Worm (Caenorhabditis elegans): ENCODE data around the gene hyl-2.

Gene hyl-2

ce11 chrX:4740630-4741029 lies 41.4 kb upstream of the hyl-2 start:
- no peak for TF ChIP-seq sma-3 (GFP tag; optimal IDR thresholded peaks at IDR 0.05)
- TF ChIP-seq mab-5 (tag; optimal IDR thresholded peaks at IDR 0.05) = peak; percentile 47
- peak in 1 of 2 experiments; percentile 54 for TF ChIP-seq mdl-1 (tag; optimal IDR thresholded peaks at IDR 0.05)

- no peak for TF ChIP-seq gmeb-1 (tag; optimal IDR thresholded peaks at IDR 0.05)
- no peak for TF ChIP-seq mdl-1 (tag; optimal IDR thresholded peaks at IDR 0.05)
- TF ChIP-seq Y55F3AM.14 (GFP tag; optimal IDR thresholded peaks at IDR 0.05) = no peak
- no peak for TF ChIP-seq peb-1 (tag; optimal IDR thresholded peaks at IDR 0.05)
- TF ChIP-seq egl-27 (tag; optimal IDR thresholded peaks at IDR 0.05) = no peak
- no peak for TF ChIP-seq ZK546.5 (tag; optimal IDR thresholded peaks at IDR 0.05)
- TF ChIP-seq sma-9 (GFP tag; optimal IDR thresholded peaks at IDR 0.05) = no peak
- TF ChIP-seq sma-9 (tag; optimal IDR thresholded peaks at IDR 0.05) = no peak
- no peak for TF ChIP-seq ztf-11 (tag; optimal IDR thresholded peaks at IDR 0.05)
- TF ChIP-seq R02D3.7 (tag; optimal IDR thresholded peaks at IDR 0.05) = no peak
- TF ChIP-seq mab-5 (tag; optimal IDR thresholded peaks at IDR 0.05) = no peak
- TF ChIP-seq sma-3 (GFP tag; optimal IDR thresholded peaks at IDR 0.05) = no peak
Observed at ce11 chrX:4732752-4733151, 33.5 kb upstream of the hyl-2 start, which contains the start of gene aman-1. Gene aman-1, plus strand, starts transcription at chrX:4733095.

DNA sequence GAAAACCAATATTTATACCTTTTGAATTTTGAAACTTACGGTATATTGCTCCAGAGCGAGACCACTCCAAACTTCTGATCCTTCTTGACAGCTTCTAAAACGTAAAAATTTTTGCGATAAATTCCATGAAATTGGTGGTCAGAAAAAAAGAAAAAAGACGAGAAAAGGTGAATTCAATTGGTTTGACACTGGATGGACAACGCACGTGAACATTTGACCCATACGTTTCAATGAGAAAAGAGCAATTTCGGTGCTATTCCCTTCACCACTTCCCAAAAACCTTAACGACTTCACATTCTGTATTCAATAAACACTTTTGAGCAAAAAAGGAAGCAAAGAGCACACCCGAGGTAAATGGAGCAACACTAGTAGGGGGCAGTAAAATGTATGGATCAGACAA lies 28.1 kb upstream of the hyl-2 start, which contains the start of gene acc-3:
TSS of gene acc-3 (minus strand) at position 101 of the 400 bp plus-strand sequence.
- TF ChIP-seq ceh-82 (tag; optimal IDR thresholded peaks at IDR 0.05) (no peak), nhr-129 (tag; optimal IDR thresholded peaks at IDR 0.05) (no peak), lin-13 (GFP tag; optimal IDR thresholded peaks at IDR 0.05) (no peak), nhr-6 (tag; optimal IDR thresholded peaks at IDR 0.05) (no peak), nhr-12 (tag; optimal IDR thresholded peaks at IDR 0.05) (no peak), unc-62 (GFP tag; optimal IDR thresholded peaks at IDR 0.05) (no peak), zag-1 (tag; optimal IDR thresholded peaks at IDR 0.05) (no peak)

DNA sequence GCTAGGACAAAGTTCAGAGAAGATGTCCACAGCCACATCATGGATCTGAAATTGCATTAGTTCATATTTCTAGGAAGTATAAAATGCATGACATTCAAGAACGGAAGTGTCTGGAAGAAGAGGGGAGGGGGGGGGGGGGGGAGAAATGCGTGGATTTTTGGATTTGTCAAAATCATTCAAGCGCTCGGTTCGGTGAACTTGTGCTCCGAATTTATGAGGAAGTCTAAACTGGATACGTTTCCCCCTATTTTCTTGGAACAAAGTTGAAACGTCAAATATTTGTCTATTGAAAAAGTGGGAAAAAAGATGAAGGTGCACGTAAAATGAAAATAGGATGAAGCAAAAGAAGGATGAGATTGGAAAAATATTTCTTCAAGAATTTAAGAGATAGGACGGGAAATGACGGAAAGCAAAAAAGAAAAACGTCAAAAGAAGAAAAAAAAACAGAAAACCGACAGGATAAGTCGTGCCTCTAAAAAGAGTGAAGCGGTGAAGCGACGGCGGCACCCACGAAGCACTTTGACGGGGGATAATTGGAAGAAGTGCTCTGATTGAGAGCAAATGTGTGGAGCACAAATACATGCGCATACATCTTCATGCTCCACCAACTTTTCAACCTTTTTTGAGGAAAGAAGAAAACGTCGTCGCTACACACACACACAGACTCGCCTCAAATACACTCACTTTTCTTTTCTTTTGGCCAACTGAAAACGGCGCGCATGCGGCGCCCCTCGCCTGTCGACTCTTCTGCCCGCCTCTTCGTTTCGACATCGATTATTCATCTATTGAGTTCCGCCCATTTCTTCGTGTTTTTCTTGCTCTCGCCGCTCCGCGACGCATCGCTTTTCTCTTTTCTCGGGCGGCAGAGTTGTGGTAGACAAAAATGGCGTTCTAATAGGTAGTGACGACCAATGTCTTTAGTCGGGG lies 21.6 kb upstream of the hyl-2 start, which contains the start of gene F55D10.4:
TSS of gene F55D10.4 (minus strand) at position 51 of the 927 bp plus-strand sequence.
- TF ChIP-seq mbf-1 (tag; optimal IDR thresholded peaks at IDR 0.05) (no peak), zag-1 (tag; optimal IDR thresholded peaks at IDR 0.05) (peak; percentile 12), lin-11 (tag; optimal IDR thresholded peaks at IDR 0.05) (no peak), nhr-12 (tag; optimal IDR thresholded peaks at IDR 0.05) (no peak), C34F6.9 (tag; optimal IDR thresholded peaks at IDR 0.05) (peak; percentile 23), unc-55 (GFP tag; optimal IDR thresholded peaks at IDR 0.05) (peak; percentile 7)

DNA sequence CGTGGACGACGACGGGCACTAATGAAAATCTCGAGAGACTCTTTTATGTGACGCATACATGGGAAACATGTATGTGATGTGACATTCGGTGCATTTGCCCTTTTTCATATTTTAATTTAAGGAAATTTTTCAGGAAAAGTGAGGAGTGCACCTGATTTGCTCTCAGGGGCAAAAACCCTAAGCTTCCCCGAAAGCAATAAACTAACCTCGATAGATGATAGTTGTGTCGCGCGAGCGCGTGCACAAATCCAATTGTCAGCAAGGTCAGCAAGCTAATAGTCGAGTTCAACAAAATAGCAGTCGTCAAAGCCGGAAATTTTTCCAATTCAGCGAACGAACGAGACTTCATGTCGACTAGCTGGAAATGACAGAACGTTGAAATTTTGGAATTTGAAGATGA lies 18.9 kb upstream of the hyl-2 start:
- TF ChIP-seq lin-11 (tag; optimal IDR thresholded peaks at IDR 0.05) = no peak
- peak; percentile 8 for TF ChIP-seq C34F6.9 (tag; optimal IDR thresholded peaks at IDR 0.05)

- TF ChIP-seq unc-39 (tag; optimal IDR thresholded peaks at IDR 0.05) = no peak
Observed at ce11 chrX:4715107-4715506, 15.8 kb upstream of the hyl-2 start, which contains the start of gene rpl-25.1. Gene rpl-25.1, plus strand, starts transcription at chrX:4715178.

ce11 chrX:4711698-4712329 lies 12.6 kb upstream of the hyl-2 start, which contains the start of the genes dnj-14 and glit-1:
Gene dnj-14, minus strand, starts transcription at chrX:4711748.
Gene glit-1, plus strand, starts transcription at chrX:4712279.
- no peak for TF ChIP-seq skn-1 (tag; optimal IDR thresholded peaks at IDR 0.05)
- TF ChIP-seq mdl-1 (tag; optimal IDR thresholded peaks at IDR 0.05) = peak; percentile 48 to 76
- peak; percentile 70 for TF ChIP-seq zag-1 (tag; optimal IDR thresholded peaks at IDR 0.05)
- peak; percentile 94 for TF ChIP-seq F13H6.1 (tag; optimal IDR thresholded peaks at IDR 0.05)
- TF ChIP-seq R02D3.7 (tag; optimal IDR thresholded peaks at IDR 0.05) = no peak
- TF ChIP-seq ztf-4 (tag; optimal IDR thresholded peaks at IDR 0.05) = peak; percentile 43
- TF ChIP-seq C34F6.9 (tag; optimal IDR thresholded peaks at IDR 0.05) = peak; percentile 93
- peak; percentile 79 for TF ChIP-seq egl-27 (tag; optimal IDR thresholded peaks at IDR 0.05)
- peak; percentile 92 for TF ChIP-seq sma-9 (GFP tag; optimal IDR thresholded peaks at IDR 0.05)
- no peak for TF ChIP-seq sma-9 (tag; optimal IDR thresholded peaks at IDR 0.05)
- TF ChIP-seq nhr-6 (tag; optimal IDR thresholded peaks at IDR 0.05) = peak; percentile 71
- TF ChIP-seq gmeb-1 (tag; optimal IDR thresholded peaks at IDR 0.05) = peak; percentile 75
- TF ChIP-seq fos-1 (tag; optimal IDR thresholded peaks at IDR 0.05) = peak; percentile 97
- TF ChIP-seq sem-4 (tag; optimal IDR thresholded peaks at IDR 0.05) = peak; percentile 67
- TF ChIP-seq dmd-4 (tag; optimal IDR thresholded peaks at IDR 0.05) = no peak
- no peak for TF ChIP-seq ceh-16 (tag; optimal IDR thresholded peaks at IDR 0.05)
- TF ChIP-seq unc-55 (GFP tag; optimal IDR thresholded peaks at IDR 0.05) = peak; percentile 95
- TF ChIP-seq ama-1 (optimal IDR thresholded peaks at IDR 0.05) = no peak
- peak; percentile 94 for TF ChIP-seq nhr-129 (tag; optimal IDR thresholded peaks at IDR 0.05)
- TF ChIP-seq nhr-10 (tag; optimal IDR thresholded peaks at IDR 0.05) = no peak
- TF ChIP-seq nhr-21 (tag; optimal IDR thresholded peaks at IDR 0.05) = peak; percentile 77
- no peak for TF ChIP-seq lin-39 (tag; optimal IDR thresholded peaks at IDR 0.05)
- TF ChIP-seq crh-2 (tag; optimal IDR thresholded peaks at IDR 0.05) = peak; percentile 95
- TF ChIP-seq elt-1 (tag; optimal IDR thresholded peaks at IDR 0.05) = no peak
- TF ChIP-seq unc-39 (tag; optimal IDR thresholded peaks at IDR 0.05) = no peak
